Fruit fly (Drosophila melanogaster) whole organism, wandering third instar larva: ENCODE data around the gene CG13127.
A peak's percentile ranks its signal among the peaks of the same experiment; 100 is the strongest.

Experiments
- Abd-B ChIP-seq: fragments of >200 bp; optimal IDR thresholded peaks from 2 replicates; lab custom pipeline; 2017; ENCODE audit warnings: missing biosample characterization, missing genetic modification characterization
- CG32264 ChIP-seq: fragments of 200-800 bp; sonication (Bioruptor generic); optimal IDR thresholded peaks from 2 replicates; lab custom pipeline; 2016; ENCODE audit warnings: missing biosample characterization, missing genetic modification characterization
- CG9705 ChIP-seq: fragments of 200-800 bp; sonication (Bioruptor generic); optimal IDR thresholded peaks from 2 replicates; lab custom pipeline; 2018; ENCODE audit warnings: missing biosample characterization, mild to moderate bottlenecking, missing genetic modification characterization
- CrebA ChIP-seq: fragments of 200-800 bp; sonication (Bioruptor generic); optimal IDR thresholded peaks from 2 replicates; lab custom pipeline; 2016; ENCODE audit warnings: missing biosample characterization, mild to moderate bottlenecking, missing genetic modification characterization, borderline replicate concordance
- Dfd ChIP-seq: fragments of >200 bp; optimal IDR thresholded peaks from 2 replicates; lab custom pipeline; 2017; ENCODE audit warnings: missing biosample characterization, missing genetic modification characterization
- Dif ChIP-seq: fragments of 200-275, 200-300 bp; sonication (Bioruptor generic); optimal IDR thresholded peaks from 2 replicates; lab custom pipeline; 2018; ENCODE audit warnings: missing biosample characterization, missing genetic modification characterization; ENCODE audit not compliant: partially characterized antibody
- GATAd ChIP-seq: sonication (Bioruptor generic); optimal IDR thresholded peaks from 2 replicates; lab custom pipeline; 2016; ENCODE audit warnings: missing biosample characterization, missing genetic modification characterization
- HLH106 ChIP-seq: fragments of 200-800 bp; optimal IDR thresholded peaks from 3 replicates; lab custom pipeline; 2019; ENCODE audit warnings: missing biosample characterization, mild to moderate bottlenecking, missing genetic modification characterization, moderate library complexity
- Hnf4 ChIP-seq: fragments of 200-800 bp; sonication (Bioruptor generic); optimal IDR thresholded peaks from 2 replicates; lab custom pipeline; 2016; ENCODE audit warnings: missing biosample characterization, mild to moderate bottlenecking, missing genetic modification characterization
- Hr78 ChIP-seq: fragments of >200 bp; optimal IDR thresholded peaks from 2 replicates; lab custom pipeline; 2017; ENCODE audit warnings: missing biosample characterization, missing genetic modification characterization
- Hr83 ChIP-seq: fragments of 200-300 bp; sonication (Bioruptor generic); optimal IDR thresholded peaks from 2 replicates; lab custom pipeline; 2016; ENCODE audit warnings: missing biosample characterization, mild to moderate bottlenecking, missing genetic modification characterization, moderate library complexity; ENCODE audit not compliant: poor library complexity, severe bottlenecking
- Jra ChIP-seq: sonication (Bioruptor generic); optimal IDR thresholded peaks from 2 replicates; lab custom pipeline; 2016; ENCODE audit warnings: missing biosample characterization, missing genetic modification characterization
- Mio ChIP-seq: sonication (Bioruptor generic); optimal IDR thresholded peaks from 2 replicates; lab custom pipeline; 2016; ENCODE audit warnings: missing biosample characterization, missing genetic modification characterization
- Myc ChIP-seq: fragments of >200 bp; optimal IDR thresholded peaks from 2 replicates; lab custom pipeline; 2017
- N ChIP-seq: fragments of >200 bp; optimal IDR thresholded peaks from 2 replicates; lab custom pipeline; 2018; ENCODE audit warnings: missing biosample characterization, missing external identifiers, missing genetic modification characterization
- OdsH ChIP-seq: fragments of 200-800 bp; sonication (Bioruptor generic); optimal IDR thresholded peaks from 2 replicates; lab custom pipeline; 2016; ENCODE audit warnings: missing biosample characterization, mild to moderate bottlenecking, missing genetic modification characterization
- Rel ChIP-seq, 2 experiments: fragments of 200-800 bp; sonication (Bioruptor generic) in 1 of 2; optimal IDR thresholded peaks; 2 replicates in 1 of 2; 3 replicates in 1 of 2; lab custom pipeline; 2016 to 2019; ENCODE audit warnings: mild to moderate bottlenecking in 2 of 2, missing biosample characterization in 2 of 2, missing genetic modification characterization in 2 of 2, moderate library complexity in 1 of 2
- Sp1 ChIP-seq: fragments of 200-800 bp; sonication (Bioruptor generic); optimal IDR thresholded peaks from 3 replicates; lab custom pipeline; 2019; ENCODE audit warnings: missing biosample characterization, mild to moderate bottlenecking, missing genetic modification characterization, moderate library complexity
- Vsx2 ChIP-seq: fragments of 200-300, 225-300 bp; sonication (Bioruptor generic); optimal IDR thresholded peaks from 2 replicates; lab custom pipeline; 2018; ENCODE audit warnings: missing biosample characterization, missing genetic modification characterization; ENCODE audit not compliant: partially characterized antibody
- br ChIP-seq: fragments of 200-800 bp; sonication (Bioruptor generic); optimal IDR thresholded peaks from 2 replicates; lab custom pipeline; 2016; ENCODE audit warnings: missing biosample characterization, missing genetic modification characterization
- brk ChIP-seq: fragments of 200-800 bp; sonication (Bioruptor generic); optimal IDR thresholded peaks from 2 replicates; lab custom pipeline; 2016; ENCODE audit warnings: missing biosample characterization, mild to moderate bottlenecking, missing genetic modification characterization
- dl ChIP-seq, 2 experiments: fragments of 175-275, 200-275 bp in 1 of 2; fragments of 200-275 bp in 1 of 2; sonication (Bioruptor generic); optimal IDR thresholded peaks; lab custom pipeline; 2018; ENCODE audit warnings: mild to moderate bottlenecking in 2 of 2, missing biosample characterization in 2 of 2, missing genetic modification characterization in 2 of 2, moderate library complexity in 2 of 2; ENCODE audit not compliant: partially characterized antibody in 2 of 2, insufficient read depth in 1 of 2
- dmrt93B ChIP-seq: fragments of 200-800 bp; sonication (Bioruptor generic); optimal IDR thresholded peaks from 2 replicates; lab custom pipeline; 2018; ENCODE audit warnings: missing biosample characterization, mild to moderate bottlenecking, missing genetic modification characterization
- dsf ChIP-seq: sonication (Bioruptor generic); optimal IDR thresholded peaks from 2 replicates; lab custom pipeline; 2016; ENCODE audit warnings: missing biosample characterization, missing genetic modification characterization, borderline replicate concordance
- ey ChIP-seq: fragments of 200-800 bp; sonication (Bioruptor generic); optimal IDR thresholded peaks from 2 replicates; lab custom pipeline; 2016; ENCODE audit warnings: missing biosample characterization, missing genetic modification characterization
- foxo ChIP-seq, 2 experiments: fragments of 200-800 bp; sonication (Bioruptor generic); optimal IDR thresholded peaks; 2 replicates in 1 of 2; 3 replicates in 1 of 2; lab custom pipeline; 2016 to 2017; ENCODE audit warnings: missing biosample characterization in 2 of 2, missing genetic modification characterization in 2 of 2
- fru ChIP-seq: fragments of 200-800 bp; sonication (Bioruptor generic); optimal IDR thresholded peaks from 3 replicates; lab custom pipeline; 2016; ENCODE audit warnings: missing biosample characterization, mild to moderate bottlenecking, missing genetic modification characterization
- h ChIP-seq: fragments of 200-800 bp; sonication (Bioruptor generic); optimal IDR thresholded peaks from 3 replicates; lab custom pipeline; 2016; ENCODE audit warnings: missing biosample characterization, mild to moderate bottlenecking, missing genetic modification characterization
- jim ChIP-seq: fragments of 175-275, 200-325 bp; sonication (Bioruptor generic); optimal IDR thresholded peaks from 2 replicates; lab custom pipeline; 2016; ENCODE audit warnings: missing biosample characterization, mild to moderate bottlenecking, missing genetic modification characterization
- lola ChIP-seq: fragments of >200 bp; optimal IDR thresholded peaks from 2 replicates; lab custom pipeline; 2017; ENCODE audit warnings: missing biosample characterization, missing genetic modification characterization
- pan ChIP-seq: fragments of >200 bp; optimal IDR thresholded peaks from 2 replicates; lab custom pipeline; 2017
- psq ChIP-seq: fragments of 200-800 bp; sonication (Bioruptor generic); optimal IDR thresholded peaks from 3 replicates; lab custom pipeline; 2017; ENCODE audit warnings: missing biosample characterization, mild to moderate bottlenecking, missing genetic modification characterization, moderate library complexity
- rgr ChIP-seq: fragments of 200-800 bp; sonication (Bioruptor generic); optimal IDR thresholded peaks from 3 replicates; lab custom pipeline; 2016; ENCODE audit warnings: missing biosample characterization, mild to moderate bottlenecking, missing genetic modification characterization
- sage ChIP-seq: fragments of 200-800 bp; sonication (Bioruptor generic); optimal IDR thresholded peaks from 2 replicates; lab custom pipeline; 2016; ENCODE audit warnings: missing biosample characterization, mild to moderate bottlenecking, missing genetic modification characterization
- sv ChIP-seq: fragments of 200-800 bp; sonication (Bioruptor generic); optimal IDR thresholded peaks from 3 replicates; lab custom pipeline; 2016; ENCODE audit warnings: missing biosample characterization, missing genetic modification characterization
- tai ChIP-seq: sonication (Bioruptor generic); optimal IDR thresholded peaks from 2 replicates; lab custom pipeline; 2016; ENCODE audit warnings: missing biosample characterization, missing genetic modification characterization
- usp ChIP-seq: fragments of >200 bp; optimal IDR thresholded peaks from 2 replicates; lab custom pipeline; 2017; ENCODE audit warnings: missing biosample characterization, missing genetic modification characterization
- woc ChIP-seq: sonication (Bioruptor generic); optimal IDR thresholded peaks from 2 replicates; lab custom pipeline; 2016; ENCODE audit warnings: missing biosample characterization, mild to moderate bottlenecking, missing genetic modification characterization

Gene CG13127

DNA sequence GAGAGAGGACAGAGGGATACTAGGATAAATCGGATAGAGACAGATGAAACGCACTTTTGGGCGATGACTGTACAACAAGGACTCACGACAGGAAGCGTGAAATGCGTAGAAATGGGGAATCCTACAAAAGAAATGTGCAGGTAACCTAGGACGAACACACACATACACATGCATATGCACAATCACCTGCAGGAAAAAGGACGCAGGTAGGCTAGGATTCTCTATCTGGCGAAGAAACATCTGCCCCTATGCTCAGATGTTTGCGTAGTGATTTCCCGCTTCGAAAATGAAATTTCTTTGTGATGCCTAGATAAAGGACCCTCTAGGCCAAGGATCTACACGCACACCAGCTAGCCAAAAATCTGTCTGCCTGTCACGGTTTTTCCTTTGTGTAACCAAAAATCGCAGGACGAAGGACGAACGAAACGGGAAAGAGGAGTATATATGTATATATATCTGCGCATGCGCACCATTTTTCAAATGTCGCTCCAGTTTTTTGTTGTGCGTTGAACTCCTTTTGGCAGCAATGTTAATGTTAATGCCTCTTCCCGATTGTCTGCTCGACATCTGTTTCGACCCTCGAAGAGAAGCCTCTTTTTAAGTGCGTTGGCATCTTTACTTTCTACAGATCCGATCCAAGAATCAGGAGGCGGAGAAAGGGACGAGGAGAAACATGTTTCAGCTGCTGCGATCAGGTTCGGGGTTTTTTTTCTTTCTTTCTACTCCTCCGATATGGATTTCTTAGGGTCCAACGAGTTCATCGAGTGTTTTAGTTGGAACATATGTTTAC lies 38.1 kb upstream of the CG13127 start:
- no peak for TF ChIP-seq tai (GFP tag; lab: Kevin White, UChicago)
- no peak for TF ChIP-seq Abd-B
- TF ChIP-seq Dif = peak; percentile 37
- peak; percentile 42 for TF ChIP-seq Vsx2 (GFP tag; lab: Kevin White, UChicago)
- TF ChIP-seq CrebA (GFP tag; lab: Kevin White, UChicago) = peak; percentile 48
- TF ChIP-seq woc (GFP tag; lab: Kevin White, UChicago) = peak; percentile 15
- no peak for TF ChIP-seq Rel (GFP tag; optimal IDR thresholded peaks at IDR 0.05; lab: Kevin White, UChicago)
- TF ChIP-seq Rel (tag; optimal IDR thresholded peaks at IDR 0.05; lab: Kevin White, UChicago) = peak; percentile 43

dm6 chr2L:9989275-9989674 lies 37.2 kb upstream of the CG13127 start:
- TF ChIP-seq usp (no peak), CG32264 (GFP tag; lab: Kevin White, UChicago) (no peak), OdsH (GFP tag; lab: Kevin White, UChicago) (no peak), sage (GFP tag; lab: Kevin White, UChicago) (no peak), Jra (GFP tag; lab: Kevin White, UChicago) (no peak), Hnf4 (GFP tag; lab: Kevin White, UChicago) (no peak), Hr83 (GFP tag; lab: Kevin White, UChicago) (no peak), pan (lab: Kevin White, UChicago) (no peak), Myc (lab: Kevin White, UChicago) (no peak), lola (no peak), HLH106 (tag; lab: Kevin White, UChicago) (no peak), Abd-B (no peak), dl (GFP tag; optimal IDR thresholded peaks at IDR 0.05; lab: Kevin White, UChicago; ENCODE audit: insufficient read depth in 1 of 2, partially characterized antibody in 2 of 2) (no peak), Hr78 (GFP tag; lab: Kevin White, UChicago) (no peak)

- no peak for TF ChIP-seq jim
- TF ChIP-seq dl (GFP tag; optimal IDR thresholded peaks at IDR 0.05; lab: Kevin White, UChicago; ENCODE audit: insufficient read depth in 1 of 2, partially characterized antibody in 2 of 2) = no peak
- no peak for TF ChIP-seq dsf (GFP tag; lab: Kevin White, UChicago)
- TF ChIP-seq br = peak; percentile 13
- TF ChIP-seq brk (GFP tag; lab: Kevin White, UChicago) = no peak
- TF ChIP-seq CrebA (GFP tag; lab: Kevin White, UChicago) = no peak
- no peak for TF ChIP-seq sv (GFP tag; lab: Kevin White, UChicago)
- TF ChIP-seq woc (GFP tag; lab: Kevin White, UChicago) = peak; percentile 12
- peak; percentile 18 for TF ChIP-seq ey
- TF ChIP-seq Dfd (GFP tag; lab: Kevin White, UChicago) = no peak
- TF ChIP-seq HLH106 (tag; lab: Kevin White, UChicago) = peak; percentile 29
- no peak for TF ChIP-seq N
- TF ChIP-seq psq (GFP tag; lab: Kevin White, UChicago) = peak; percentile 30
- TF ChIP-seq sage (GFP tag; lab: Kevin White, UChicago) = no peak
- TF ChIP-seq lola = no peak
- no peak for TF ChIP-seq pan (lab: Kevin White, UChicago)
- TF ChIP-seq fru (GFP tag; lab: Kevin White, UChicago) = peak; percentile 53
- TF ChIP-seq Mio (GFP tag; lab: Kevin White, UChicago) = no peak
- TF ChIP-seq rgr (GFP tag; lab: Kevin White, UChicago) = peak; percentile 46
- no peak for TF ChIP-seq Rel (GFP tag; optimal IDR thresholded peaks at IDR 0.05; lab: Kevin White, UChicago)
- no peak for TF ChIP-seq Rel (tag; optimal IDR thresholded peaks at IDR 0.05; lab: Kevin White, UChicago)
- no peak for TF ChIP-seq CG32264 (GFP tag; lab: Kevin White, UChicago)
- TF ChIP-seq Myc (lab: Kevin White, UChicago) = no peak
- peak in 1 of 2 experiments; percentile 64 for TF ChIP-seq foxo (GFP tag; optimal IDR thresholded peaks at IDR 0.05; lab: Kevin White, UChicago)
- no peak for TF ChIP-seq Hr83 (GFP tag; lab: Kevin White, UChicago)
- TF ChIP-seq Hr78 (GFP tag; lab: Kevin White, UChicago) = no peak
- TF ChIP-seq tai (GFP tag; lab: Kevin White, UChicago) = no peak
- TF ChIP-seq Dif = no peak
- TF ChIP-seq GATAd = no peak
- TF ChIP-seq Sp1 = peak; percentile 47
- no peak for TF ChIP-seq CG9705 (GFP tag; lab: Kevin White, UChicago)
- no peak for TF ChIP-seq Abd-B
- peak; percentile 38 for TF ChIP-seq Hnf4 (GFP tag; lab: Kevin White, UChicago)
- no peak for TF ChIP-seq Jra (GFP tag; lab: Kevin White, UChicago)
- peak; percentile 47 for TF ChIP-seq OdsH (GFP tag; lab: Kevin White, UChicago)
- no peak for TF ChIP-seq Vsx2 (GFP tag; lab: Kevin White, UChicago)
- no peak for TF ChIP-seq dmrt93B (GFP tag; lab: Kevin White, UChicago)
- TF ChIP-seq h (GFP tag; lab: Kevin White, UChicago) = peak; percentile 63
- no peak for TF ChIP-seq usp
Measured at dm6 chr2L:9989846-9990506, 36.5 kb upstream of the CG13127 start.
